Worm (Caenorhabditis elegans) whole organism, early embryonic: ENCODE results near the gene sam-10.
A peak's percentile ranks its signal among the peaks of the same experiment; 100 is the strongest.

Experiments used
- B0310.2 ChIP-seq: sonication (generic microtip); optimal IDR thresholded peaks from 2 replicates; lab custom pipeline; 2016; ENCODE audit warnings: mild to moderate bottlenecking, missing genetic modification characterization, missing compliant biosample characterization
- F13C5.2 ChIP-seq: sonication (generic microtip); optimal IDR thresholded peaks from 2 replicates; lab custom pipeline; 2017; ENCODE audit warnings: mild to moderate bottlenecking, missing genetic modification characterization, inconsistent platforms, missing compliant biosample characterization
- aly-1 ChIP-seq: sonication (generic microtip); optimal IDR thresholded peaks from 2 replicates; lab custom pipeline; 2016; ENCODE audit warnings: missing genetic modification characterization, missing compliant biosample characterization
- ama-1 ChIP-seq: fragments of 150-350 bp; optimal IDR thresholded peaks from 2 replicates; lab custom pipeline; 2014
- ceh-13 ChIP-seq: fragments of 200-800 bp; sonication (Bioruptor generic); optimal IDR thresholded peaks from 2 replicates; lab custom pipeline; 2018; ENCODE audit warnings: mild to moderate bottlenecking, missing genetic modification characterization, missing compliant biosample characterization
- ceh-36 ChIP-seq: sonication (generic microtip); optimal IDR thresholded peaks from 2 replicates; lab custom pipeline; 2016; ENCODE audit warnings: missing genetic modification characterization, inconsistent platforms, missing compliant biosample characterization
- ets-7 ChIP-seq: sonication (generic microtip); optimal IDR thresholded peaks from 2 replicates; lab custom pipeline; 2016; ENCODE audit warnings: missing genotype, missing genetic modification characterization, missing compliant biosample characterization
- flt-1 ChIP-seq: fragments of 200-800 bp; sonication (Bioruptor generic); IDR thresholded peaks from 2 replicates; pipeline ENCODE4 v1.3.6; 2022; ENCODE audit warnings: missing genetic modification characterization, missing compliant biosample characterization
- hmbx-1 ChIP-seq: sonication (generic microtip); optimal IDR thresholded peaks from 2 replicates; lab custom pipeline; 2016; ENCODE audit warnings: mild to moderate bottlenecking, missing genetic modification characterization, missing compliant biosample characterization
- hmg-4 ChIP-seq: fragments of 200-800 bp; sonication (Bioruptor generic); optimal IDR thresholded peaks from 2 replicates; lab custom pipeline; 2018; ENCODE audit warnings: mild to moderate bottlenecking, missing genetic modification characterization, missing compliant biosample characterization
- hnd-1 ChIP-seq: sonication (generic microtip); optimal IDR thresholded peaks from 2 replicates; lab custom pipeline; 2016; ENCODE audit warnings: missing genetic modification characterization, missing compliant biosample characterization
- pes-1 ChIP-seq: fragments of 200-800 bp; sonication (Bioruptor generic); IDR thresholded peaks from 2 replicates; pipeline ENCODE4 v1.3.6; 2022; ENCODE audit warnings: missing genetic modification reagents, missing genetic modification characterization, missing compliant biosample characterization
- scrt-1 ChIP-seq: fragments of 200-800 bp; sonication (Bioruptor generic); IDR thresholded peaks from 2 replicates; pipeline ENCODE4 v1.3.6; 2022; ENCODE audit warnings: missing genetic modification characterization, missing compliant biosample characterization
- sea-1 ChIP-seq: fragments of 200-800 bp; sonication (Bioruptor generic); conservative IDR thresholded peaks from 2 replicates; pipeline ENCODE4 v1.3.6; 2022; ENCODE audit warnings: missing genetic modification characterization, missing compliant biosample characterization
- tbx-11 ChIP-seq: fragments of 200-800 bp; sonication (Bioruptor generic); IDR thresholded peaks from 2 replicates; pipeline ENCODE4 v1.3.6; 2022; ENCODE audit warnings: missing genetic modification characterization, missing compliant biosample characterization
- tbx-37 ChIP-seq: fragments of 200-800 bp; sonication (Bioruptor generic); conservative IDR thresholded peaks from 2 replicates; pipeline ENCODE4 v1.3.6; 2022; ENCODE audit warnings: missing genetic modification reagents, missing genetic modification characterization, missing compliant biosample characterization
- tra-4 ChIP-seq: sonication (generic microtip); optimal IDR thresholded peaks from 2 replicates; lab custom pipeline; 2017; ENCODE audit warnings: missing genetic modification characterization, missing compliant biosample characterization

Gene sam-10

DNA sequence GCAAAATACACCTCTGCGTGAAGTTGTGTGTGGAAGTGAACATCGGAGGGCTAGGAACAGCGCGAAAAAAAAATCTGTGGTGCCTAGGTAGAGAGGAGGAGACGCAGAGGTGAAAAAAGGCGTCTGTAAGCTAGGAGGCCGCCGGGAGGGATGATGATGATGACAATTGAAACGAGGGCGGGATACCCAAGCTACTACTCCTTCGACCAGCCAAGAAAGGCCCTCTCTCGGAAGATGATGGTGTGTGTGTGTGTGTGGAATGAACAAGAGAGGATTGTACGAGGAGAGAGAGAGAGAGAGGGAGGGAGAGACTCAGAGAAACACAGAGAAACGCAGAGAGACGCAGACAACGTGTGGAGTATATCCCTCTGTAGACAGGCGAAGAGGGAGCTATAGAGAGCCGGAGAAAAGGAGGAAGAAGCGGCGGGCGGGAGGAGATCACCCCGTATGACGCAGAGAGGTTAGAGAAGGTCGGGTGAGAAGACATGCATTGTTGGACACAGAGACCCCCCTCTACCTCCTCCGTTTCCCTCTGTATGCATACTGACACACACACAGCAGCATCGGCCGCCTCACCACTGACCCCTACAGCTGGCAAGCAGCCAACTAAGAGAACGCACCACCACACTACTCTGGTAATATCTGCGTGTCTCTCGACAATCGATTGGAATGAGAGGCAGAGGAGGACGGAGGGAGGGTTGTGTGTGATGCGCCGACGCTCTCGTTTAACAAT, 4.8 kb upstream of the sam-10 start:
- TF ChIP-seq tbx-37 (GFP tag; lab: Robert Waterston, UW) (no peak; the same call in 1 of the 2 replicates), B0310.2 (peak; percentile 71), ets-7 (tag; lab: Kevin White, UChicago) (peak; percentile 8), ceh-13 (GFP tag; lab: Kevin White, UChicago) (peak; percentile 8), aly-1 (no peak), tra-4 (no peak), flt-1 (peak; percentile 9; the same call in 1 of the 2 replicates), ceh-36 (tag; lab: Kevin White, UChicago) (no peak), F13C5.2 (tag; lab: Kevin White, UChicago) (peak; percentile 45), hnd-1 (tag; lab: Kevin White, UChicago) (no peak), hmbx-1 (no peak), sea-1 (no peak; the same call in 1 of the 2 replicates), tbx-11 (GFP tag; lab: Robert Waterston, UW) (peak; percentile 20; the same call in 1 of the 2 replicates), hmg-4 (GFP tag; lab: Kevin White, UChicago) (peak; percentile 81), scrt-1 (GFP tag; lab: Robert Waterston, UW) (no peak), pes-1 (GFP tag; lab: Robert Waterston, UW) (no peak), ama-1 (lab: Kevin White, UChicago) (no peak)

DNA sequence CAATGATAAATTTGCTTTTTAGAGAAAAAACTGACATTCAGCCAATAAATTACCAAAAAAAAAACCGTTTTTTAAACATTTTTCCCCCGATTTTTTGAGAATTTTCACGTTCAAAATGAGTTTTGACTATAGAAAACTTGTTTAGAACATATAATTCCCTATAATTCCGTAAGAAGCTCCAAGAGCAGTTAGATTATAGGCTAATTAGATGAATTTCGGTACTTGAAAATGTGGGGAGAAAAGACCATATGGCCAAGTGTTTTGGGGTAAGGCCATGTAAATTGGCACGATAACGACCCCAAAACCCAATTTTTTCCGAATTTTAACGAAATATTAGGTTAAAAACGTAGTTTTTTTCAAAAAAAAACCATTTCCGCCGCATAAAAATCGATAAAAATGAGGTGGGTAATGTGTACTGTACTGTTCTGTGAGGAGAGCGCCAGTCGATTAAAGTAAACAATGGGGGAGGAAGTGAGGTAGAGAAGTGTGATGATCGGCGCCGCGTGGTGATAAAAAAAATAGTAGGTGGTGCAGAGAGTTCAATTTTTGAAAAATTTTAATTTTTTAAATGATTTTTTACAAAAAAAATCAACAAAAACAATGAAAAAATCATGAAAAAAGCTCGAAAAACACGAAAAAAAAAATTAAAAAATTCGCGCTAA, 2.9 kb upstream of the sam-10 start:
- TF ChIP-seq hmbx-1 (no peak), F13C5.2 (tag; lab: Kevin White, UChicago) (no peak), ceh-36 (tag; lab: Kevin White, UChicago) (no peak), scrt-1 (GFP tag; lab: Robert Waterston, UW) (no peak), pes-1 (GFP tag; lab: Robert Waterston, UW) (no peak), ama-1 (lab: Kevin White, UChicago) (no peak), ets-7 (tag; lab: Kevin White, UChicago) (no peak), hnd-1 (tag; lab: Kevin White, UChicago) (no peak), B0310.2 (no peak), flt-1 (no peak), ceh-13 (GFP tag; lab: Kevin White, UChicago) (no peak), hmg-4 (GFP tag; lab: Kevin White, UChicago) (no peak), aly-1 (no peak)

DNA sequence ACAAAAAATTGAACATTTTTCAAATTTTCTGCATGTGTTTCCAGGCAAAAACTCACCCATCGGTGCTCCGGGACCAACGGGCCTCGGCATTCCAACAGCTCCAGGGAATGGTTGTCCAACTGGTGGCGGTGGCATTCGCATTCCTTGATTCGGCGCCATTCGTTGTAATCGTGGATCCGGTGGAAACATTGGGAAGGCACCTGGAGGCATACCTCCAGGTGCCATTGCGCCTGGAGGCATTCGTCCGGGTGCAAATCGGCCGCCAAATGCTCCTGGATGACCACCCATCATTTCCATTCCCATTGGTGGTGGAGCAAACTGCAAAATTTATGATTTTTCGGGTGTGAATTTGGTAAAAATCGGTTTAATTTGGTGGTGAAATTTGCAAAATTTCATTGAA, 3.8 kb downstream of the sam-10 start:
- no peak for TF ChIP-seq scrt-1 (GFP tag; lab: Robert Waterston, UW)
- TF ChIP-seq hmg-4 (GFP tag; lab: Kevin White, UChicago), result no peak
- TF ChIP-seq ets-7 (tag; lab: Kevin White, UChicago), result no peak
- TF ChIP-seq aly-1, result no peak
- no peak for TF ChIP-seq pes-1 (GFP tag; lab: Robert Waterston, UW)
- no peak for TF ChIP-seq hmbx-1
- TF ChIP-seq ceh-36 (tag; lab: Kevin White, UChicago), result no peak

DNA sequence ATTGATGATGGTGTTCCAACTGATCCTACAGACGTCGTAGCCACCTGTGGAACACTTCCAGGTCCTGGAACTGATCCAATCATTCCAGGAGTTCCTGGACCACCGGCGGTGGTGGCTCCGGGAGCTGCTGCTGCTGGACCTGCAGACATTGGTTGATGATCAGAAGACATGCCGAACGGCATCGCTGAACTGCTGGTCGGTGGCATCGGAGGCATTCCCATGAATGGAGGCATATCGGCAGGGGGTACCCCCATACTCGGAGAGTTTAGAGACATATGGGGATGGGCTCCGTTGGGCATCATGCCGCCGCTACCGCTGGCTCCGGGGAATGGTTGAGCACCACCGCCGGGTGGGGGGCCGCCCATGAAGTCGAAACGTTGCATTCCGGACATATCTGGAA, 5.0 kb downstream of the sam-10 start:
- no peak for TF ChIP-seq pes-1 (GFP tag; lab: Robert Waterston, UW)
- peak; percentile 25 for TF ChIP-seq aly-1
- peak; percentile 24 for TF ChIP-seq ama-1 (lab: Kevin White, UChicago)
- TF ChIP-seq tra-4, result no peak

DNA sequence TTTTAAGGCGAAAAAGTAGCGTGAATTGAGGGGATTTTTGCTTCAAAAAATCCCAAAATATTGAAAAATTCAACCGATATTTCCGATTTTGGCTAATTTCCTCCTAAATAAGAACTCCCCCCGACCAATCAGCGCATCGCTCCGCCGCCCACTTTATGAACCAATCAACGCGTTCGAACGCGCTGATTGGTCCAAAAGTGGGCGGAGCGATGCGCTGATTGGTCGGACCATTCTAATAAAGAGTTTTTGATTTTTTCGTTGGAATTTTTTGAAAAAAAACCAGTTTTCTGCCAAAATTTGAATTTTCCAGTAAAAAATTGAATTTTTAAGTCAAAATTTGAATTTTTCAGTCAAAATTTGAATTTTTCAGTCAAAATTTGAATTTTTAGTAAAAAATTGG, 9.1 kb downstream of the sam-10 start:
- TF ChIP-seq ceh-13 (GFP tag; lab: Kevin White, UChicago) (no peak), ama-1 (lab: Kevin White, UChicago) (peak; percentile 78)

DNA sequence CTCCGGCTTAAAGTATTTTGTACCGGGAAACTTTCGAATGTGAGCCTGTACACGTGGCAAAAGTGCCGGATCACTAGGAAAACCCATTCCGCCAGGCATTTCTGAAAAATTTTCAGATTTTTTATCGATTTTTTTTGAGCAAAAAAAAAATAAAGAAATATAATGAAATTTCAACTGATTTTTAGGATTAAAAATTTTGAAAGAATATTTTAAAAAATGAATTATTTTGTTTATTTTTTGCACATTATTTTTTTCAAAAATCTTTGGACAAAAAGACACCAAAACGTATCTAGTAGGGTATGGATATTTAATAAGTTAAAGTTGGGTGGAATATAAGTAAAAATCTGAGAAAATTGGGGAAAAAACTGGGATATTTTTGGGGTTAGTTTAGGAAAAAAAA, 9.5 kb downstream of the sam-10 start, which contains the start of gene mac-1:
mac-1 (minus strand) TSS at position 101 of the 400 bp plus-strand sequence.
- TF ChIP-seq ceh-36 (tag; lab: Kevin White, UChicago) (no peak), aly-1 (no peak), flt-1 (no peak), hmbx-1 (no peak), tra-4 (no peak), ets-7 (tag; lab: Kevin White, UChicago) (no peak), ama-1 (lab: Kevin White, UChicago) (peak; percentile 29), sea-1 (no peak)

DNA sequence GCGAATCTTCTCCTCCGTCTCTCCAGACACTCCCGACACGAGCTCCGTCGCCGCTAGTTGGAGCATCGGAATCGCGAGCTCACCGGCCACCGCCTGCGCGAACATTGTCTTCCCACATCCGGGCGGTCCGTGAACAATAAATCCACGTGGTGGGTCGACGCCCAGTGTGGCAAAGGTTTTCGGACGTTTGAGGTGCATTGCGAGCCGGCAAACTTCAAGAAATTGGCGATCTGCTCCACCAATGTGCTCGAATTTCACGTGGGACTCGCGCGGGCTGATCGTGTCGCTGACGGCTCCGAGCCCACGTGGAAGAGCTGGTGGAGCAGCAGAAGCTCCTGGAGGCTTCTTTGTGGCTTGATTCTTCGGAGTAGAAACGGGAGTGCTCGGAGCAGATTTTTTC, 13.7 kb downstream of the sam-10 start:
- no peak for TF ChIP-seq scrt-1 (GFP tag; lab: Robert Waterston, UW)
- no peak for TF ChIP-seq hmbx-1
- no peak for TF ChIP-seq sea-1
- TF ChIP-seq ets-7 (tag; lab: Kevin White, UChicago), result no peak
- TF ChIP-seq ceh-13 (GFP tag; lab: Kevin White, UChicago), result no peak
- TF ChIP-seq tra-4, result no peak
- TF ChIP-seq flt-1, result no peak
- no peak for TF ChIP-seq hnd-1 (tag; lab: Kevin White, UChicago)
- no peak for TF ChIP-seq hmg-4 (GFP tag; lab: Kevin White, UChicago)
- no peak for TF ChIP-seq F13C5.2 (tag; lab: Kevin White, UChicago)
- no peak for TF ChIP-seq B0310.2
- no peak for TF ChIP-seq tbx-11 (GFP tag; lab: Robert Waterston, UW)
- no peak for TF ChIP-seq ama-1 (lab: Kevin White, UChicago)
- TF ChIP-seq pes-1 (GFP tag; lab: Robert Waterston, UW), result no peak
- TF ChIP-seq tbx-37 (GFP tag; lab: Robert Waterston, UW), result no peak
- TF ChIP-seq aly-1, result no peak
- no peak for TF ChIP-seq ceh-36 (tag; lab: Kevin White, UChicago)
